Fruit fly (Drosophila melanogaster): ENCODE data around the gene Pex5.

Gene Pex5

DNA sequence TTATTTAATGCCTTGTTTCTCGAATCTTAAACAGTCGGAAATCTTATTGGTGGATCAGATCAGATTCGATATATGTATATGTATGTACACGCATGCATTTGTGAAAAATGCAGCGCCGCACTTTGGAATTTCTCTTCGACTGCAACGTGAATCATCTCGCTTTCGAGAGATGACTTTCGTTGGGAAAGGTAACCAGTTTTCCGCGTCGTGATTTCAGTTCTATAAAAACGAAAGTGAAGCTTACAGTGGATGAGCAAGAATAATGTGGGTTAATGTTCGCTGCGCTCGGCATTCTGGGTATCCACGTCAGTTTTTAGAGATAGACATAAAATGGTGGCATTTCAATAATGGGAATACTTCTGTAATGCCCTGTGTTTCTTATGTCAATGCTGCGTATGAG, 12.3 kb downstream of the Pex5 start:
- TF ChIP-seq Dif (GFP tag; optimal IDR thresholded peaks at IDR 0.05; ENCODE audit: partially characterized antibody) (no peak), dl (GFP tag; optimal IDR thresholded peaks at IDR 0.05; ENCODE audit: insufficient read depth in 1 of 2, partially characterized antibody in 2 of 2) (no peak), usp (GFP tag; optimal IDR thresholded peaks at IDR 0.05) (no peak), CG32264 (GFP tag; optimal IDR thresholded peaks at IDR 0.05) (no peak), Vsx2 (GFP tag; optimal IDR thresholded peaks at IDR 0.05; ENCODE audit: partially characterized antibody) (no peak), br (GFP tag; optimal IDR thresholded peaks at IDR 0.05) (no peak), foxo (GFP tag; optimal IDR thresholded peaks at IDR 0.05) (no peak), CrebA (GFP tag; optimal IDR thresholded peaks at IDR 0.05; ENCODE audit: borderline replicate concordance) (no peak), sage (GFP tag; optimal IDR thresholded peaks at IDR 0.05) (no peak), fru (GFP tag; optimal IDR thresholded peaks at IDR 0.05) (no peak), dsf (GFP tag; optimal IDR thresholded peaks at IDR 0.05; ENCODE audit: borderline replicate concordance) (no peak), woc (GFP tag; optimal IDR thresholded peaks at IDR 0.05) (no peak), Sp1 (GFP tag; optimal IDR thresholded peaks at IDR 0.05) (no peak), Abd-B (GFP tag; optimal IDR thresholded peaks at IDR 0.05) (no peak), CG9705 (GFP tag; optimal IDR thresholded peaks at IDR 0.05) (no peak), dmrt93B (GFP tag; optimal IDR thresholded peaks at IDR 0.05) (no peak), rgr (GFP tag; optimal IDR thresholded peaks at IDR 0.05) (no peak), Hr83 (GFP tag; optimal IDR thresholded peaks at IDR 0.05; ENCODE audit: poor library complexity, severe bottlenecking) (no peak)

DNA sequence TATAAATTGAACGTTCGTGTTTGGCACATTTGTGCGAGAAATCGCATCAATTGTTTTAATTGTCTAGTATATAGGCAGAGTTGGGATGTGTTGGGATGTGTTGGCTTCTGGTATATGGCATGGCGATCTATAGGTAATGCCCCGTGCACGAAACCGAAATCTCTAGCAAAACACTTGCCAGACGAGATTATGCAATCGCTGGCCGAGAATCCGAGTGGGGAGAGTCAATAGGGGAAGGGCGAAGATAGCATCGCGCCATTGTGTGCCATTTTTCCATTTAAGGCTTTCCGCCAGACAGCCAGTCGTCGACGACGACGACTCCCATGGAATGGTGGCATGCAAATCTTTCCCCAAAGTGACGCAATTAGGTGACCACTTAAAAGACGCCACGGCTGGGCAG, 14.0 kb downstream of the Pex5 start:
- TF ChIP-seq pan (optimal IDR thresholded peaks at IDR 0.05) (no peak), Rel (GFP tag; optimal IDR thresholded peaks at IDR 0.05) (no peak), Rel (tag; optimal IDR thresholded peaks at IDR 0.05) (peak; percentile 60)

DNA sequence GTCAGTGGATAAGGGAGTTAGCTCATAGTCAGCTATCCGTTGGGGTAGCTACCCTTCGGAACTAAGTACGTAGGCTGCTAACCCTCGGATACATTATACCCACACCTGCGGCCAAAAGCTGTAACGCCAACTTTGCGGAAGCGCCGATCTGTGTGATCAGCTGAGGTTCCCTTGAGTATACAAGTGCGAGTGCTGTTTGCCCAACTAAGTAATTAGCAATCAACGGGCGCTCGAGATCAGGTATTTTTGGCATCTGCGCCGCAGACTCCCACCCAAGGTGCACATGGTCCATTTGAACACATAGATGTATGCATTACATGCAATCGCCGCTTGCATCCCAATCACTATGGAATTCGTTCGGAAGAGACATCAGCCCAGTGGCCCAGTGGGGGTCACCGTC, 14.8 kb downstream of the Pex5 start:
- TF ChIP-seq foxo (GFP tag; optimal IDR thresholded peaks at IDR 0.05): peak in 1 of 2 experiments; percentile 57
- TF ChIP-seq Sp1 (GFP tag; optimal IDR thresholded peaks at IDR 0.05): peak; percentile 45
- no peak for TF ChIP-seq Abd-B (GFP tag; optimal IDR thresholded peaks at IDR 0.05)
- peak; percentile 62 for TF ChIP-seq jim (GFP tag; optimal IDR thresholded peaks at IDR 0.05)
- no peak for TF ChIP-seq lola (GFP tag; optimal IDR thresholded peaks at IDR 0.05)
- peak; percentile 53 for TF ChIP-seq CG32264 (GFP tag; optimal IDR thresholded peaks at IDR 0.05)
- peak; percentile 43 for TF ChIP-seq OdsH (GFP tag; optimal IDR thresholded peaks at IDR 0.05)
- TF ChIP-seq HLH106 (tag; optimal IDR thresholded peaks at IDR 0.05): peak; percentile 17
- TF ChIP-seq h (GFP tag; optimal IDR thresholded peaks at IDR 0.05): peak; percentile 82
- peak; percentile 40 for TF ChIP-seq br (GFP tag; optimal IDR thresholded peaks at IDR 0.05)
- no peak for TF ChIP-seq dmrt93B (GFP tag; optimal IDR thresholded peaks at IDR 0.05)
- TF ChIP-seq rgr (GFP tag; optimal IDR thresholded peaks at IDR 0.05): peak; percentile 53
- TF ChIP-seq sv (GFP tag; optimal IDR thresholded peaks at IDR 0.05): peak; percentile 11
- TF ChIP-seq tai (GFP tag; optimal IDR thresholded peaks at IDR 0.05): no peak
- peak; percentile 41 for TF ChIP-seq Hnf4 (GFP tag; optimal IDR thresholded peaks at IDR 0.05)
- TF ChIP-seq Jra (GFP tag; optimal IDR thresholded peaks at IDR 0.05): peak; percentile 25
- peak; percentile 27 for TF ChIP-seq fru (GFP tag; optimal IDR thresholded peaks at IDR 0.05)
- no peak for TF ChIP-seq Myc (optimal IDR thresholded peaks at IDR 0.05)
- TF ChIP-seq Hr83 (GFP tag; optimal IDR thresholded peaks at IDR 0.05; ENCODE audit: poor library complexity, severe bottlenecking): peak; percentile 98
- TF ChIP-seq Rel (GFP tag; optimal IDR thresholded peaks at IDR 0.05): no peak
- TF ChIP-seq Rel (tag; optimal IDR thresholded peaks at IDR 0.05): no peak
- no peak for TF ChIP-seq dsf (GFP tag; optimal IDR thresholded peaks at IDR 0.05; ENCODE audit: borderline replicate concordance)
- peak; percentile 11 for TF ChIP-seq CG9705 (GFP tag; optimal IDR thresholded peaks at IDR 0.05)
- TF ChIP-seq GATAd (GFP tag; optimal IDR thresholded peaks at IDR 0.05): peak; percentile 13
- no peak for TF ChIP-seq Dfd (GFP tag; optimal IDR thresholded peaks at IDR 0.05)

DNA sequence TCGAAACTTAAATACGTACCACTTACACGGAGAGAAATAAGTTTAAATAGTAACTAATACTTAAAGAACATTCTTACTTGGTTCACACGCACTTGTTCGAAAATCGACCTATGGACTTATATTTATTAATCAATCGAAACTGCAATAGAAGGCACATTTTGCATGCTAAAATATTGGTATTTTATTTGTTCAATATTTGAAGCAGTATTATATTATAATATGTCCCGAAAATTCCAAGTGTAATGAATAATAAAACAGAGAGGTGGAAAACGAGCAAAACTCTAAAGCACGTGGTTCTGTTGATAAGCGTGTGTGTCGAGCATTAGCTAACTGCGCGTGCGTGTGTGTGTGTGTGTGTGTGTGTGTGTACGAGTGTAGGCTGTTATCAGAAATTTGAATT, 18.9 kb downstream of the Pex5 start:
- no peak for TF ChIP-seq dl (GFP tag; optimal IDR thresholded peaks at IDR 0.05; ENCODE audit: insufficient read depth in 1 of 2, partially characterized antibody in 2 of 2)
- no peak for TF ChIP-seq usp (GFP tag; optimal IDR thresholded peaks at IDR 0.05)
- TF ChIP-seq Dif (GFP tag; optimal IDR thresholded peaks at IDR 0.05; ENCODE audit: partially characterized antibody): no peak
- TF ChIP-seq brk (GFP tag; optimal IDR thresholded peaks at IDR 0.05): no peak
- no peak for TF ChIP-seq CG32264 (GFP tag; optimal IDR thresholded peaks at IDR 0.05)
- no peak for TF ChIP-seq Hr78 (GFP tag; optimal IDR thresholded peaks at IDR 0.05)
- peak; percentile 58 for TF ChIP-seq psq (GFP tag; optimal IDR thresholded peaks at IDR 0.05)
- TF ChIP-seq OdsH (GFP tag; optimal IDR thresholded peaks at IDR 0.05): peak; percentile 76
- TF ChIP-seq woc (GFP tag; optimal IDR thresholded peaks at IDR 0.05): peak; percentile 34
- no peak for TF ChIP-seq jim (GFP tag; optimal IDR thresholded peaks at IDR 0.05)
- no peak for TF ChIP-seq pan (optimal IDR thresholded peaks at IDR 0.05)
- TF ChIP-seq Jra (GFP tag; optimal IDR thresholded peaks at IDR 0.05): peak; percentile 51
- no peak for TF ChIP-seq Dfd (GFP tag; optimal IDR thresholded peaks at IDR 0.05)
- no peak for TF ChIP-seq tai (GFP tag; optimal IDR thresholded peaks at IDR 0.05)
- TF ChIP-seq CrebA (GFP tag; optimal IDR thresholded peaks at IDR 0.05; ENCODE audit: borderline replicate concordance): no peak
- peak; percentile 71 for TF ChIP-seq ey (GFP tag; optimal IDR thresholded peaks at IDR 0.05)
- peak; percentile 77 for TF ChIP-seq rgr (GFP tag; optimal IDR thresholded peaks at IDR 0.05)
- TF ChIP-seq N (GFP tag; optimal IDR thresholded peaks at IDR 0.05): no peak
- peak; percentile 69 for TF ChIP-seq Sp1 (GFP tag; optimal IDR thresholded peaks at IDR 0.05)
- no peak for TF ChIP-seq CG9705 (GFP tag; optimal IDR thresholded peaks at IDR 0.05)
- no peak for TF ChIP-seq Rel (GFP tag; optimal IDR thresholded peaks at IDR 0.05)
- TF ChIP-seq Rel (tag; optimal IDR thresholded peaks at IDR 0.05): peak; percentile 11
- no peak for TF ChIP-seq Abd-B (GFP tag; optimal IDR thresholded peaks at IDR 0.05)
- no peak for TF ChIP-seq Mio (GFP tag; optimal IDR thresholded peaks at IDR 0.05)
- TF ChIP-seq Hr83 (GFP tag; optimal IDR thresholded peaks at IDR 0.05; ENCODE audit: poor library complexity, severe bottlenecking): no peak
- TF ChIP-seq GATAd (GFP tag; optimal IDR thresholded peaks at IDR 0.05): no peak
- TF ChIP-seq lola (GFP tag; optimal IDR thresholded peaks at IDR 0.05): no peak
- TF ChIP-seq Vsx2 (GFP tag; optimal IDR thresholded peaks at IDR 0.05; ENCODE audit: partially characterized antibody): no peak
- peak; percentile 72 for TF ChIP-seq fru (GFP tag; optimal IDR thresholded peaks at IDR 0.05)
- peak; percentile 80 for TF ChIP-seq h (GFP tag; optimal IDR thresholded peaks at IDR 0.05)
- peak; percentile 88 for TF ChIP-seq sv (GFP tag; optimal IDR thresholded peaks at IDR 0.05)
- TF ChIP-seq br (GFP tag; optimal IDR thresholded peaks at IDR 0.05): peak; percentile 72
- TF ChIP-seq Myc (optimal IDR thresholded peaks at IDR 0.05): no peak
